Worm (Caenorhabditis elegans): ENCODE data around the gene Y66D12A.7.

Gene Y66D12A.7

DNA sequence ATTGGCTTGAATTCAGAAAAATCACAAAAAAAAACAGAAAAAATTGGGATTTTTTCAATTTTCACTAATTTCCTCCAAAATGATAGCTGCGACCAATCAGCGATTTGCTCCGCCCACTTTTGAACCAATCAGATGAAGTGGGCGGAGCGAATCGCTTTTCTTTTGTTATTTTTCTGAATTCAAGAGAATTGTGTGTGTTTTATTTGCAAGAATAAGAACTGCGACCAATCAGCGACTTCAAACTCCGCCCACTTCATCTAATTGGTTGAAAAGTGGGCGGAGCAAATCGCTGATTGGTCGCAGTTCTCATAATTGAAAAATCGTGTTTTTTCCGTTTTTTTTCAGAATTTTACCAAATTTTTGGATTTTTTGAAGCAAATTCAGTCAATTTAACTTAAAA is 2.3 kb upstream of the Y66D12A.7 start:
- peak; percentile 86 for TF ChIP-seq nfya-1 (tag; optimal IDR thresholded peaks at IDR 0.05)
- no peak for TF ChIP-seq ets-4 (tag; optimal IDR thresholded peaks at IDR 0.05)

DNA sequence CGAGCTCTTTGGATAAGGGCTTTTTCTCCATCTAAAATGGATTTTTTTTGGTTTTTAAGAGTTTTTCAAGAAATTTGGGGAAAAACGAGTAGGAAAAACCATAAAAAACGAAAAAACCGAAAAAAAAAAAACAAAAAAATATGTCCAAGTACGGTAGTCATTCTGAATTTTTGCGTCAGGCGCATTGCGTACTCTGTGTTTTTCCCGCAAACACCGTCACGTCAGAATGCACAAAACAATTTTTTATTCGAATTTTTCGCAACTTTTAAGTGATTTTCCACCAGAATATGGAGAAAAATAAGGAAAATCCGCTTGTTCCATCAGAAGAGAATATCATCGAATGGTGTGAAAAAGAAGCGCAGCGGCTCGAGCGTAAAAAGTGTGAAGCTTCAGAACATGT is 1.1 kb upstream of the Y66D12A.7 start, which contains the start of the genes Y66D12A.6 and ceh-92:
TSS of gene Y66D12A.6 (minus strand) at position 31 of the 400 bp plus-strand sequence.
TSS of gene ceh-92 (plus strand) at position 229 of the 400 bp plus-strand sequence.
- TF ChIP-seq pqm-1 (tag; optimal IDR thresholded peaks at IDR 0.05) (no peak), ceh-31 (tag; optimal IDR thresholded peaks at IDR 0.05) (no peak)

DNA sequence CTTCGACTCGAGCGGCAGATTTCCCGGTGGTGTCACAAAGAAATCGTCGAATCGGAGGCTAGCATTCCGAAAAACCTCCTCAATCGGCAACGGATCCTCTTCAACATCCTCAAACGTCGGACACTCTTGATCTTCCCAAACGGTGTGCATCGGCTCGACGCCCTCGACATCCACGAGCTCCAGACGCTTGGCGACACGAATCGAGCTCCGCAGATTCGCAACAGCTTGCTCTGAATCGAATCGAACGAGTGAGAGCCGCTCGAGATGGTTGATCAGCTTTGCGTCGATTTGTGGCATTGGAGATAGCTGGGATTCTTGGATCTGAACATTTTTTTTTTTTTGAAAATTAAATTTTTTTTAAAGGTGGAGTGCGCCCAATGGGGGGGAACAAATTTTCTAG is 898 bp downstream of the Y66D12A.7 start:
- no peak for TF ChIP-seq mec-3 (tag; optimal IDR thresholded peaks at IDR 0.05; ENCODE audit: borderline replicate concordance)
- no peak for TF ChIP-seq ahr-1 (tag; optimal IDR thresholded peaks at IDR 0.05)
- no peak for TF ChIP-seq pha-2 (tag; optimal IDR thresholded peaks at IDR 0.05)

DNA sequence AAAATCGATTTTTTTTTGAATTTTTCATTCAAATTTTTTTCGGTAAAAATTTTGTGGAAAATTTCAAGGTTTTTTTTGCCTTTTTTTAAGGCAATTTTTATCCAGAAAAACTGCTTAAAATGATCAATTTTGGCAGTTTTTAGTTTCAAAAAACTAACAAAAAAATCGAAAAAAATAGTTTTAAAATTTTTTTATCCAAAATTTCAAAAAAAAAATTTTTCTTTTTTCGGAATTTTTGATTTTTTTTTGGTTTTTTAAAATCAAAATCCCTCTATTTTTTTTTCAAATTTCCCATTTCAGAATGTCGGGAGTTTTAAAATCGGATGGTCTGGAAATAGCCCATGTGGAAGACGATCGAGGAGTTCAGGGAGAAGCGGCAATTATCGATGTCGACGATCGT is 6.4 kb downstream of the Y66D12A.7 start, which contains the start of gene Y66D12A.8:
TSS of gene Y66D12A.8 (plus strand) at position 301 of the 400 bp plus-strand sequence.
- no peak for TF ChIP-seq lin-11 (tag; optimal IDR thresholded peaks at IDR 0.05)
- no peak for TF ChIP-seq pha-2 (tag; optimal IDR thresholded peaks at IDR 0.05)
- no peak for TF ChIP-seq ceh-34 (tag; optimal IDR thresholded peaks at IDR 0.05)
- TF ChIP-seq unc-86 (tag; optimal IDR thresholded peaks at IDR 0.05), result no peak
- no peak for TF ChIP-seq pat-9 (tag; optimal IDR thresholded peaks at IDR 0.05)
- TF ChIP-seq gmeb-2 (tag; optimal IDR thresholded peaks at IDR 0.05), result no peak
- no peak for TF ChIP-seq rnt-1 (tag; optimal IDR thresholded peaks at IDR 0.05)
- TF ChIP-seq lim-6 (tag; optimal IDR thresholded peaks at IDR 0.05), result no peak
- TF ChIP-seq dmd-4 (tag; optimal IDR thresholded peaks at IDR 0.05; ENCODE audit: borderline replicate concordance), result no peak
- no peak for TF ChIP-seq ceh-30 (tag; optimal IDR thresholded peaks at IDR 0.05)
- TF ChIP-seq C38D4.7 (GFP tag; optimal IDR thresholded peaks at IDR 0.05), result no peak
- TF ChIP-seq pros-1 (tag; optimal IDR thresholded peaks at IDR 0.05), result no peak
- TF ChIP-seq nhr-11 (tag; optimal IDR thresholded peaks at IDR 0.05), result no peak
- TF ChIP-seq npax-4 (tag; optimal IDR thresholded peaks at IDR 0.05), result no peak
- no peak for TF ChIP-seq T23F11.4 (GFP tag; optimal IDR thresholded peaks at IDR 0.05)
- TF ChIP-seq ets-4 (tag; optimal IDR thresholded peaks at IDR 0.05), result no peak
- no peak for TF ChIP-seq ceh-31 (tag; optimal IDR thresholded peaks at IDR 0.05)

DNA sequence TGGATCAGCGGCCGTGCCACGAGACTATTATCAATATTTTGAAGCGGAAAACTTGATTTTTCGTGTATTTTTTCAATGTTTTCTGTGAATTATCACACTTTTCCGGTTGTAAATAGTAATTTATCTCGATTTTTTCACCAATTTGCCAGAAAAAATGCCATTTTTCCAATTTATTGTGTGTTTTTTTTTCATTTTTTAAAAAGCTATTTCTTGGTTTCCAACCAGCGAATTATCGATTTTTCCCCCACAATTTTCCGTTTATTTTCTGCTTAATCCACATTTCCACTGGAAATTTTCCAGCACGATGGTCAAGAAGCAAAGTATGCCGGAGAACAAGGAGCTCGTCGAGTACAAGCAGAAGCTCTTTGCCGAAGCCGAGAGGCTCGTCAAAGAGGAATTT is 12.4 kb downstream of the Y66D12A.7 start, which contains the start of gene psme-3:
TSS of gene psme-3 (plus strand) at position 301 of the 400 bp plus-strand sequence.
- no peak for TF ChIP-seq madf-2 (tag; optimal IDR thresholded peaks at IDR 0.05)
- no peak for TF ChIP-seq ceh-45 (GFP tag; IDR thresholded peaks at IDR 0.05)
- no peak for TF ChIP-seq tbx-7 (tag; optimal IDR thresholded peaks at IDR 0.05)
- no peak for TF ChIP-seq pqm-1 (tag; optimal IDR thresholded peaks at IDR 0.05)
- no peak for TF ChIP-seq fkh-6 (tag; optimal IDR thresholded peaks at IDR 0.05)
- no peak for TF ChIP-seq elt-4 (tag; optimal IDR thresholded peaks at IDR 0.05)
- no peak for TF ChIP-seq fkh-10 (GFP tag; optimal IDR thresholded peaks at IDR 0.05)
- TF ChIP-seq K09A11.1 (tag; optimal IDR thresholded peaks at IDR 0.05; ENCODE audit: insufficient read depth), result no peak
- TF ChIP-seq ets-4 (tag; optimal IDR thresholded peaks at IDR 0.05), result no peak
- TF ChIP-seq ceh-18 (tag; optimal IDR thresholded peaks at IDR 0.05), result no peak
- TF ChIP-seq hlh-15 (tag; optimal IDR thresholded peaks at IDR 0.05), result no peak
- no peak for TF ChIP-seq syd-9 (tag; optimal IDR thresholded peaks at IDR 0.05)
- TF ChIP-seq rnt-1 (tag; optimal IDR thresholded peaks at IDR 0.05), result no peak
- no peak for TF ChIP-seq pros-1 (tag; optimal IDR thresholded peaks at IDR 0.05)
- no peak for TF ChIP-seq ceh-2 (tag; optimal IDR thresholded peaks at IDR 0.05)
- no peak for TF ChIP-seq fax-1 (tag; optimal IDR thresholded peaks at IDR 0.05)
- TF ChIP-seq ama-1 (optimal IDR thresholded peaks at IDR 0.05), result no peak
- TF ChIP-seq unc-86 (tag; optimal IDR thresholded peaks at IDR 0.05), result no peak
- TF ChIP-seq dmd-4 (tag; optimal IDR thresholded peaks at IDR 0.05; ENCODE audit: borderline replicate concordance), result no peak
- no peak for TF ChIP-seq pha-4 (tag; optimal IDR thresholded peaks at IDR 0.05)
